Fruit fly (Drosophila melanogaster) whole organism, embryonic: Measurements from ENCODE around the gene uif.

Experiments used
- CG10209 ChIP-seq: fragments of 200-800 bp; sonication (Bioruptor generic); optimal IDR thresholded peaks from 3 replicates; lab custom pipeline; 2017; ENCODE audit warnings: missing biosample characterization, mild to moderate bottlenecking, missing genetic modification characterization, missing genetic modification reagents
- CG10654 ChIP-seq: fragments of 200-800 bp; sonication (Bioruptor generic); optimal IDR thresholded peaks from 2 replicates; lab custom pipeline; 2016; ENCODE audit warnings: missing biosample characterization, missing genetic modification characterization
- CG11085 ChIP-seq: fragments of 200-800 bp; sonication (Bioruptor generic); IDR thresholded peaks from 2 replicates; pipeline ENCODE4 v1.3.6; 2022; ENCODE audit warnings: missing biosample characterization, missing genetic modification characterization
- CG13775 ChIP-seq: fragments of 200-800 bp; sonication (Bioruptor generic); optimal IDR thresholded peaks from 3 replicates; lab custom pipeline; 2017; ENCODE audit warnings: missing biosample characterization, mild to moderate bottlenecking, missing genetic modification characterization
- CG14965 ChIP-seq: fragments of 200-800 bp; sonication (Bioruptor generic); optimal IDR thresholded peaks from 2 replicates; lab custom pipeline; 2016; ENCODE audit warnings: missing biosample characterization, missing genetic modification characterization, borderline replicate concordance
- CG3065 ChIP-seq: fragments of 200-800 bp; sonication (Bioruptor generic); optimal IDR thresholded peaks from 2 replicates; lab custom pipeline; 2016; ENCODE audit warnings: missing biosample characterization, missing genetic modification characterization
- CG31224 ChIP-seq: fragments of 200-800 bp; sonication (Bioruptor generic); IDR thresholded peaks from 2 replicates; pipeline ENCODE4 v1.3.6; 2022; ENCODE audit warnings: missing biosample characterization, missing genetic modification characterization
- CG3163 ChIP-seq: fragments of 200-800 bp; sonication (Bioruptor generic); optimal IDR thresholded peaks from 3 replicates; lab custom pipeline; 2016; ENCODE audit warnings: missing biosample characterization, missing genetic modification characterization
- CG32532 ChIP-seq: fragments of 200-800 bp; sonication (Bioruptor generic); IDR thresholded peaks from 2 replicates; pipeline ENCODE4 v1.3.6; 2022; ENCODE audit warnings: missing biosample characterization, missing genetic modification characterization
- CG32772 ChIP-seq: fragments of 200-800 bp; sonication (Bioruptor generic); IDR thresholded peaks from 2 replicates; pipeline ENCODE4 v1.3.6; 2022; ENCODE audit warnings: missing biosample characterization, missing genetic modification characterization
- CG3281 ChIP-seq: fragments of 200-800 bp; sonication (Bioruptor generic); optimal IDR thresholded peaks from 3 replicates; lab custom pipeline; 2017; ENCODE audit warnings: missing biosample characterization, mild to moderate bottlenecking, missing genetic modification characterization
- CG34422 ChIP-seq: fragments of 200-800 bp; sonication (Bioruptor generic); IDR thresholded peaks from 3 replicates; pipeline ENCODE4 v1.3.6; 2022; ENCODE audit warnings: missing biosample characterization, missing genetic modification characterization
- CG6791 ChIP-seq: fragments of 200-800 bp; sonication (Bioruptor generic); IDR thresholded peaks from 3 replicates; pipeline ENCODE4 v1.3.6; 2022; ENCODE audit warnings: missing biosample characterization, missing genetic modification characterization; ENCODE audit not compliant: partially characterized antibody
- CG8089 ChIP-seq: fragments of 200-800 bp; sonication (Bioruptor generic); optimal IDR thresholded peaks from 3 replicates; lab custom pipeline; 2016; ENCODE audit warnings: missing biosample characterization, missing genetic modification characterization
- CG8281 ChIP-seq: fragments of 200-800 bp; sonication (Bioruptor generic); optimal IDR thresholded peaks from 2 replicates; lab custom pipeline; 2018; ENCODE audit warnings: missing biosample characterization, mild to moderate bottlenecking, missing genetic modification characterization, moderate library complexity
- CG8478 ChIP-seq: fragments of >200 bp; optimal IDR thresholded peaks from 2 replicates; lab custom pipeline; 2018
- CG9437 ChIP-seq: fragments of 200-800 bp; sonication (Bioruptor generic); optimal IDR thresholded peaks from 2 replicates; lab custom pipeline; 2018; ENCODE audit warnings: missing biosample characterization, mild to moderate bottlenecking, missing genetic modification characterization
- CG9797 ChIP-seq: fragments of 200-800 bp; sonication (Bioruptor generic); optimal IDR thresholded peaks from 3 replicates; lab custom pipeline; 2018; ENCODE audit warnings: missing biosample characterization, mild to moderate bottlenecking, missing genetic modification characterization
- Eip74EF ChIP-seq, 2 experiments: fragments of 200-800 bp in 1 of 2; fragments of >200 bp in 1 of 2; sonication (Bioruptor generic) in 1 of 2; optimal IDR thresholded peaks; 2 replicates each; lab custom pipeline; 2017 to 2019; ENCODE audit warnings: missing biosample characterization in 2 of 2, missing genetic modification characterization in 2 of 2, mild to moderate bottlenecking in 1 of 2, moderate library complexity in 1 of 2
- Ets65A ChIP-seq: fragments of 200-800 bp; sonication (Bioruptor generic); peaks from one replicate; lab custom pipeline; 2016; ENCODE audit warnings: missing biosample characterization, missing genetic modification characterization
- Fer3 ChIP-seq: fragments of 200-800 bp; sonication (Bioruptor generic); optimal IDR thresholded peaks from 2 replicates; lab custom pipeline; 2018; ENCODE audit warnings: missing biosample characterization, mild to moderate bottlenecking, missing genetic modification characterization, moderate library complexity
- HHEX ChIP-seq: fragments of 200-800 bp; sonication (Bioruptor generic); optimal IDR thresholded peaks from 3 replicates; lab custom pipeline; 2017; ENCODE audit warnings: missing biosample characterization, mild to moderate bottlenecking, missing genetic modification characterization, missing genetic modification reagents
- Med ChIP-seq: fragments of 200-800 bp; sonication (Bioruptor generic); peaks from one replicate; lab custom pipeline; 2016; ENCODE audit warnings: missing biosample characterization, missing genetic modification characterization, mild to moderate bottlenecking, inconsistent platforms, moderate library complexity
- Mes4 ChIP-seq: fragments of 200-800 bp; sonication (Bioruptor generic); optimal IDR thresholded peaks from 2 replicates; lab custom pipeline; 2016; ENCODE audit warnings: missing biosample characterization, missing genetic modification characterization
- Nf-YA ChIP-seq: fragments of 200-800 bp; sonication (Bioruptor generic); IDR thresholded peaks from 2 replicates; pipeline ENCODE4 v1.3.6; 2022; ENCODE audit warnings: missing biosample characterization, missing genetic modification characterization
- Nf-YC ChIP-seq: fragments of 200-800 bp; optimal IDR thresholded peaks from 3 replicates; lab custom pipeline; 2019; ENCODE audit warnings: missing biosample characterization, mild to moderate bottlenecking, missing genetic modification characterization, moderate library complexity
- Sry-β ChIP-seq: fragments of 200-800 bp; sonication (Bioruptor generic); optimal IDR thresholded peaks from 2 replicates; lab custom pipeline; 2018; ENCODE audit warnings: missing biosample characterization, mild to moderate bottlenecking, missing genetic modification characterization, moderate library complexity
- ac ChIP-seq: fragments of 200-800 bp; sonication (Bioruptor generic); optimal IDR thresholded peaks from 3 replicates; lab custom pipeline; 2017; ENCODE audit warnings: missing biosample characterization, mild to moderate bottlenecking, missing genetic modification characterization
- al ChIP-seq: fragments of 200-800 bp; sonication (Bioruptor generic); IDR thresholded peaks from 2 replicates; pipeline ENCODE4 v1.3.6; 2022; ENCODE audit warnings: missing biosample characterization, missing genetic modification characterization
- az2 ChIP-seq: fragments of 200-800 bp; sonication (Bioruptor generic); optimal IDR thresholded peaks from 3 replicates; lab custom pipeline; 2016; ENCODE audit warnings: missing biosample characterization, missing genetic modification characterization
- bab2 ChIP-seq: fragments of 200-800 bp; sonication (Bioruptor generic); optimal IDR thresholded peaks from 2 replicates; lab custom pipeline; 2016; ENCODE audit warnings: missing biosample characterization, missing genetic modification characterization
- caup ChIP-seq: fragments of 200-800 bp; sonication (Bioruptor generic); optimal IDR thresholded peaks from 3 replicates; lab custom pipeline; 2017; ENCODE audit warnings: missing biosample characterization, mild to moderate bottlenecking, missing genetic modification characterization, moderate library complexity; ENCODE audit not compliant: severe bottlenecking
- cg ChIP-seq: fragments of 200-800 bp; sonication (Bioruptor generic); optimal IDR thresholded peaks from 3 replicates; lab custom pipeline; 2019; ENCODE audit warnings: missing biosample characterization, mild to moderate bottlenecking, missing genetic modification characterization, moderate library complexity
- crp ChIP-seq, 2 experiments: fragments of 200-800 bp; sonication (Bioruptor generic); optimal IDR thresholded peaks; 2 replicates in 1 of 2; 3 replicates in 1 of 2; lab custom pipeline; 2017; ENCODE audit warnings: missing biosample characterization in 2 of 2, missing genetic modification characterization in 2 of 2, mild to moderate bottlenecking in 1 of 2, moderate library complexity in 1 of 2
- dysf ChIP-seq: fragments of 200-800 bp; sonication (Bioruptor generic); IDR thresholded peaks from 3 replicates; pipeline ENCODE4 v1.3.6; 2022; ENCODE audit warnings: missing biosample characterization, missing genetic modification characterization
- gfzf ChIP-seq: fragments of 200-800 bp; sonication (Bioruptor generic); optimal IDR thresholded peaks from 2 replicates; lab custom pipeline; 2016; ENCODE audit warnings: missing biosample characterization, mild to moderate bottlenecking, missing genetic modification characterization, moderate library complexity
- ham ChIP-seq: fragments of 200-800 bp; sonication (Bioruptor generic); IDR thresholded peaks from 2 replicates; pipeline ENCODE4 v1.3.6; 2022; ENCODE audit warnings: missing biosample characterization, missing genetic modification characterization
- knrl ChIP-seq: fragments of 200-800 bp; sonication (Bioruptor generic); IDR thresholded peaks from 3 replicates; pipeline ENCODE4 v1.3.6; 2022; ENCODE audit warnings: missing biosample characterization, missing genetic modification characterization; ENCODE audit not compliant: partially characterized antibody
- lola ChIP-seq, 3 experiments: fragments of >200 bp in 2 of 3; fragments of 200-800 bp in 1 of 3; sonication (Bioruptor generic) in 1 of 3; optimal IDR thresholded peaks; 2 replicates each; lab custom pipeline; 2017 to 2019; ENCODE audit warnings: missing biosample characterization in 3 of 3, missing genetic modification characterization in 3 of 3, mild to moderate bottlenecking in 1 of 3, moderate library complexity in 1 of 3
- pb ChIP-seq: fragments of 200-800 bp; sonication (Bioruptor generic); optimal IDR thresholded peaks from 3 replicates; lab custom pipeline; 2016; ENCODE audit warnings: missing biosample characterization, missing genetic modification characterization
- pnt ChIP-seq: fragments of 200-800 bp; sonication (Bioruptor generic); optimal IDR thresholded peaks from 3 replicates; lab custom pipeline; 2016; ENCODE audit warnings: missing biosample characterization, missing genetic modification characterization
- pros ChIP-seq: fragments of 200-800 bp; sonication (Bioruptor generic); optimal IDR thresholded peaks from 3 replicates; lab custom pipeline; 2019; ENCODE audit warnings: missing biosample characterization, mild to moderate bottlenecking, missing genetic modification characterization, moderate library complexity
- psq ChIP-seq: fragments of 200-800 bp; sonication (Bioruptor generic); optimal IDR thresholded peaks from 2 replicates; lab custom pipeline; 2017; ENCODE audit warnings: missing biosample characterization, missing genetic modification characterization
- row ChIP-seq: fragments of 200-800 bp; sonication (Bioruptor generic); IDR thresholded peaks from 3 replicates; pipeline ENCODE4 v1.3.6; 2022; ENCODE audit warnings: missing biosample characterization, missing genetic modification characterization
- sd ChIP-seq: fragments of 200-800 bp; sonication (Bioruptor generic); optimal IDR thresholded peaks from 3 replicates; lab custom pipeline; 2018; ENCODE audit warnings: missing biosample characterization, mild to moderate bottlenecking, missing genetic modification characterization, moderate library complexity
- sens ChIP-seq: fragments of 200-800 bp; sonication (Bioruptor generic); peaks from one replicate; lab custom pipeline; 2016; ENCODE audit warnings: missing biosample characterization, missing genetic modification characterization
- stwl ChIP-seq: fragments of 200-800 bp; sonication (Bioruptor generic); optimal IDR thresholded peaks from 3 replicates; lab custom pipeline; 2018; ENCODE audit warnings: missing biosample characterization, mild to moderate bottlenecking, missing genetic modification characterization, moderate library complexity
- tll ChIP-seq, 2 experiments: fragments of 200-800 bp in 1 of 2; fragments of >200 bp in 1 of 2; sonication (Bioruptor generic) in 1 of 2; optimal IDR thresholded peaks; 2 replicates each; lab custom pipeline; 2017 to 2019; ENCODE audit warnings: missing biosample characterization in 2 of 2, missing genetic modification characterization in 2 of 2, mild to moderate bottlenecking in 1 of 2, moderate library complexity in 1 of 2
- tup ChIP-seq: fragments of 200-800 bp; sonication (Bioruptor generic); optimal IDR thresholded peaks from 2 replicates; lab custom pipeline; 2016; ENCODE audit warnings: missing biosample characterization, mild to moderate bottlenecking, missing genetic modification characterization, moderate library complexity
- zfh1 ChIP-seq: fragments of 200-800 bp; sonication (Bioruptor generic); IDR thresholded peaks from 3 replicates; pipeline ENCODE4 v1.3.6; 2022; ENCODE audit warnings: missing biosample characterization, missing genetic modification characterization
- zfh2 ChIP-seq: fragments of 200-800 bp; sonication (Bioruptor generic); optimal IDR thresholded peaks from 2 replicates; lab custom pipeline; 2016; ENCODE audit warnings: missing biosample characterization, missing genetic modification characterization

uif gene

DNA sequence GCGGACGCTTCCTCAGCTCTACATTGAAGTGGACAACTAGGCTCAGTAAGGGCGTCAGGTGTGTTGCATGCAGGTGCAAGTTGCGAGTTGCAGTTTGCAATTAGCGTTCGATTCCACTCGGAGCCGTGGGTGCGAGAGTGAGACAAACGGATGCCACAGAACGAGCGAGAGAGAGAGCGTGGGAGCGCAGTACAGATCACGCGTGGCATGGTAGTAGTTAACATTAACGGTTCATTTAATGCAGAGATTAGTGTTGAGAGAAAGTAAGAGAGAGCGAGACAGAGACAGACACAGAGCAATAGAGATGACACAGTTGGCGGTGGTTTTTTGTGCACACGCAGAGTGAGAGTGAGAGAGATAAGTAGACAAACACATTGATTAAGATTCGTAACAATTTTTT, 70.5 kb downstream of the uif start (continued):
- TF ChIP-seq CG3281 (GFP tag; lab: Kevin White, UChicago) (no peak), CG14965 (no peak), ac (GFP tag; lab: Kevin White, UChicago) (peak; percentile 24), caup (no peak), al (no peak), CG8478 (peak; percentile 75), CG9797 (GFP tag; lab: Kevin White, UChicago) (no peak), zfh2 (no peak), Nf-YC (tag; lab: Kevin White, UChicago) (no peak), sd (tag; lab: Kevin White, UChicago) (no peak), dysf (GFP tag; lab: Robert Waterston, UW) (no peak), tll (GFP tag; optimal IDR thresholded peaks at IDR 0.05; lab: Kevin White, UChicago) (peak; percentile 1 to 17), CG10209 (GFP tag; lab: Kevin White, UChicago) (no peak), pnt (GFP tag; lab: Kevin White, UChicago) (no peak), stwl (peak; percentile 42), crp (GFP tag; optimal IDR thresholded peaks at IDR 0.05; lab: Kevin White, UChicago) (no peak), pb (GFP tag; lab: Kevin White, UChicago) (no peak), CG3163 (GFP tag; lab: Kevin White, UChicago) (no peak), CG10654 (GFP tag; lab: Kevin White, UChicago) (no peak), az2 (no peak), Eip74EF (GFP tag; optimal IDR thresholded peaks at IDR 0.05; lab: Kevin White, UChicago) (no peak), Nf-YA (no peak), CG3065 (no peak), CG32772 (GFP tag; lab: Robert Waterston, UW) (no peak), CG13775 (no peak), gfzf (GFP tag; lab: Kevin White, UChicago) (no peak), cg (peak; percentile 39), zfh1 (no peak), ham (no peak), Sry-β (GFP tag; lab: Kevin White, UChicago) (peak; percentile 50), row (GFP tag; lab: Robert Waterston, UW) (0 out of 3 replicates have a peak, but pooled peaks have one; percentile 6), CG34422 (GFP tag; lab: Robert Waterston, UW) (no peak), lola (GFP tag; optimal IDR thresholded peaks at IDR 0.05; lab: Kevin White, UChicago) (no peak)

DNA sequence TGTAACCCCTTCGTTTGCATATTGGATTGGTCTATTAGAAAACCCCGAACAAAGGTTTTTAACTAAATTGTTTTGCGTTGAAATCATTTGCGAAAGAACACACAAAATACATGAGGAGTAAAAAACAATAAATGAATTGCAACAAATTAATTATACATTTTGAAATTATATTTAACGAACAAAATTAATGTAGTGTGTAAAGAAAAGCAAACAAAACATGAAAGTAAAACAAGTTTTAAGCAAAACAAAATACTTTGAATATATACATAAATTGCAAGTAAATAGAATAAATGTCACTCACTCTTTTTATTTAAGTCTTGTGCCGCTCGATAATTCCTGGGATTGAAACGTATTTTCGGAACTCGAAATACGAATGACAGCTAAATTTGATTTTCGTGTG, 78.3 kb downstream of the uif start, which contains the start of gene CG43232:
CG43232 (plus strand) TSS at position 301 of the 400 bp plus-strand sequence.
- TF ChIP-seq tup (GFP tag; lab: Kevin White, UChicago) (no peak), CG8281 (tag; lab: Kevin White, UChicago) (no peak), bab2 (GFP tag; lab: Kevin White, UChicago) (no peak), Mes4 (GFP tag; lab: Kevin White, UChicago) (no peak), HHEX (GFP tag; lab: Kevin White, UChicago) (no peak), Fer3 (no peak)

- TF ChIP-seq knrl (GFP tag; lab: Robert Waterston, UW) (peak; percentile 32; the same call in 1 of the 3 replicates), CG6791 (no peak), CG9437 (no peak), CG8089 (GFP tag; lab: Kevin White, UChicago) (no peak), Med (GFP tag; lab: Kevin White, UChicago) (peak; percentile 75), CG11085 (GFP tag; lab: Robert Waterston, UW) (no peak), CG31224 (no peak), Ets65A (GFP tag; lab: Kevin White, UChicago) (peak; percentile 80), psq (GFP tag; lab: Kevin White, UChicago) (no peak), CG32532 (GFP tag; lab: Robert Waterston, UW) (no peak), pros (GFP tag; lab: Kevin White, UChicago) (no peak), sens (GFP tag; lab: Kevin White, UChicago) (peak; percentile 27)
Observed at dm6 chr2L:6925114-6925513, 85.0 kb downstream of the uif start.
